Fruit fly (Drosophila melanogaster): ENCODE results near the gene mRpL1.
A peak's percentile ranks its signal among the peaks of the same experiment; 100 is the strongest.

The mRpL1 gene

dm6 chr3R:8303848-8304247 lies 2.6 kb downstream of the mRpL1 start, which contains the start of gene nac (continued):
- no peak for TF ChIP-seq aop (GFP tag; IDR thresholded peaks at IDR 0.05)
- no peak for TF ChIP-seq CG15073 (GFP tag; optimal IDR thresholded peaks at IDR 0.05)
- TF ChIP-seq az2 (GFP tag; optimal IDR thresholded peaks at IDR 0.05), result no peak
- peak; percentile 35 for TF ChIP-seq CG13287 (GFP tag; IDR thresholded peaks at IDR 0.05; ENCODE audit: partially characterized antibody)
- TF ChIP-seq CG18476 (GFP tag; optimal IDR thresholded peaks at IDR 0.05), result peak; percentile 100
- no peak for TF ChIP-seq CG3726 (GFP tag; IDR thresholded peaks at IDR 0.05)
- no peak for TF ChIP-seq pita (GFP tag; optimal IDR thresholded peaks at IDR 0.05)
- TF ChIP-seq sens-2 (GFP tag; IDR thresholded peaks at IDR 0.05), result no peak
- no peak for TF ChIP-seq Ptx1 (GFP tag; IDR thresholded peaks at IDR 0.05)
- peak; percentile 12 for TF ChIP-seq CG17385 (GFP tag; optimal IDR thresholded peaks at IDR 0.05)
- no peak for TF ChIP-seq sr (GFP tag; IDR thresholded peaks at IDR 0.05)
- TF ChIP-seq stwl (tag; optimal IDR thresholded peaks at IDR 0.05), result no peak
- no peak for TF ChIP-seq schlank (tag; optimal IDR thresholded peaks at IDR 0.05)
- no peak for TF ChIP-seq al (GFP tag; IDR thresholded peaks at IDR 0.05)
- no peak for TF ChIP-seq CG3995 (GFP tag; optimal IDR thresholded peaks at IDR 0.05)
- TF ChIP-seq vvl (GFP tag; IDR thresholded peaks at IDR 0.05), result no peak
- TF ChIP-seq Sin3A (optimal IDR thresholded peaks at IDR 0.05), result no peak
- no peak for TF ChIP-seq E2f1 (GFP tag; IDR thresholded peaks at IDR 0.05)
- peak; percentile 61; the same call in 2 of the 3 replicates for TF ChIP-seq CG34422 (GFP tag; IDR thresholded peaks at IDR 0.05)
- no peak for TF ChIP-seq CG6272 (GFP tag; IDR thresholded peaks at IDR 0.05)
- no peak for TF ChIP-seq Oaz (GFP tag; IDR thresholded peaks at IDR 0.05)
- no peak for TF ChIP-seq bigmax (GFP tag; optimal IDR thresholded peaks at IDR 0.05)
- TF ChIP-seq odd (GFP tag; optimal IDR thresholded peaks at IDR 0.05), result no peak
- TF ChIP-seq CG15269 (tag; optimal IDR thresholded peaks at IDR 0.05), result no peak
- TF ChIP-seq MESR4 (GFP tag; optimal IDR thresholded peaks at IDR 0.05), result peak; percentile 41
- TF ChIP-seq slou (GFP tag; optimal IDR thresholded peaks at IDR 0.05), result no peak
- TF ChIP-seq HHEX (GFP tag; optimal IDR thresholded peaks at IDR 0.05), result no peak
- TF ChIP-seq Fer1 (GFP tag; optimal IDR thresholded peaks at IDR 0.05), result no peak
- TF ChIP-seq CG1233 (GFP tag; optimal IDR thresholded peaks at IDR 0.05), result no peak
- TF ChIP-seq Awh (GFP tag; IDR thresholded peaks at IDR 0.05), result no peak
- TF ChIP-seq Vsx1 (GFP tag; optimal IDR thresholded peaks at IDR 0.05), result no peak
- no peak for TF ChIP-seq croc (GFP tag; conservative IDR thresholded peaks at IDR 0.05)
- TF ChIP-seq Hr3 (GFP tag; optimal IDR thresholded peaks at IDR 0.05), result no peak
- TF ChIP-seq fd96Cb (tag; optimal IDR thresholded peaks at IDR 0.05), result no peak
- no peak for TF ChIP-seq CG1647 (GFP tag; optimal IDR thresholded peaks at IDR 0.05)
- no peak for TF ChIP-seq tup (GFP tag; optimal IDR thresholded peaks at IDR 0.05)
- TF ChIP-seq hkb (optimal IDR thresholded peaks at IDR 0.05), result peak; percentile 97
- TF ChIP-seq hkb (GFP tag; IDR thresholded peaks at IDR 0.05), result no peak
- TF ChIP-seq Hmx (GFP tag; optimal IDR thresholded peaks at IDR 0.05), result no peak
- TF ChIP-seq CG11085 (GFP tag; IDR thresholded peaks at IDR 0.05), result no peak
- TF ChIP-seq CG12942 (GFP tag; optimal IDR thresholded peaks at IDR 0.05), result no peak
- TF ChIP-seq CG3838 (GFP tag; optimal IDR thresholded peaks at IDR 0.05), result no peak
- no peak for TF ChIP-seq Lhr (GFP tag; optimal IDR thresholded peaks at IDR 0.05)
- 0 out of 3 replicates have a peak, but pooled peaks have one; percentile 12 for TF ChIP-seq so (GFP tag; IDR thresholded peaks at IDR 0.05)
- TF ChIP-seq CG7839 (tag; optimal IDR thresholded peaks at IDR 0.05), result peak; percentile 5
- TF ChIP-seq gcm (GFP tag; optimal IDR thresholded peaks at IDR 0.05), result no peak
- TF ChIP-seq CG11723 (GFP tag; optimal IDR thresholded peaks at IDR 0.05), result no peak
